Worm (Caenorhabditis elegans) whole organism, late embryonic: Measurements from ENCODE around the gene R05D8.7.
A peak's percentile ranks its signal among the peaks of the same experiment; 100 is the strongest.

ENCODE experiments used
- C08G9.2 ChIP-seq: sonication (generic microtip); optimal IDR thresholded peaks from 2 replicates; lab custom pipeline; 2016; ENCODE audit warnings: mild to moderate bottlenecking, missing genetic modification characterization, moderate library complexity, missing compliant biosample characterization
- F13H6.1 ChIP-seq: sonication (generic microtip); optimal IDR thresholded peaks from 2 replicates; lab custom pipeline; 2016; ENCODE audit warnings: missing genetic modification characterization, missing compliant biosample characterization
- T23F11.4 ChIP-seq: fragments of 200-800 bp; sonication (Bioruptor generic); optimal IDR thresholded peaks from 2 replicates; lab custom pipeline; 2018; ENCODE audit warnings: mild to moderate bottlenecking, missing genetic modification characterization, missing compliant biosample characterization
- Y22D7AL.16 ChIP-seq: sonication (generic microtip); optimal IDR thresholded peaks from 2 replicates; lab custom pipeline; 2016; ENCODE audit warnings: missing genetic modification characterization, missing compliant biosample characterization
- ahr-1 ChIP-seq: sonication (generic microtip); optimal IDR thresholded peaks from 2 replicates; lab custom pipeline; 2016; ENCODE audit warnings: missing genetic modification characterization, missing compliant biosample characterization
- ceh-14 ChIP-seq: sonication (generic microtip); optimal IDR thresholded peaks from 2 replicates; lab custom pipeline; 2016; ENCODE audit warnings: missing genotype, missing genetic modification characterization, missing compliant biosample characterization
- ceh-18 ChIP-seq: sonication (generic microtip); optimal IDR thresholded peaks from 2 replicates; lab custom pipeline; 2016; ENCODE audit warnings: missing genetic modification characterization, missing compliant biosample characterization
- ceh-19 ChIP-seq: fragments of 200-800 bp; sonication (Bioruptor generic); optimal IDR thresholded peaks from 2 replicates; lab custom pipeline; 2018; ENCODE audit warnings: mild to moderate bottlenecking, missing genetic modification characterization, missing compliant biosample characterization
- ceh-30 ChIP-seq: fragments of 150-350 bp; optimal IDR thresholded peaks from 2 replicates; lab custom pipeline; 2014; ENCODE audit warnings: missing biosample characterization, missing genetic modification characterization
- ceh-31 ChIP-seq: sonication (generic microtip); optimal IDR thresholded peaks from 2 replicates; lab custom pipeline; 2016; ENCODE audit warnings: missing genetic modification characterization, missing compliant biosample characterization
- ceh-34 ChIP-seq: sonication (generic microtip); optimal IDR thresholded peaks from 2 replicates; lab custom pipeline; 2016; ENCODE audit warnings: mild to moderate bottlenecking, missing genetic modification characterization, missing compliant biosample characterization
- ceh-6 ChIP-seq: fragments of 200-800 bp; sonication (Bioruptor generic); optimal IDR thresholded peaks from 2 replicates; lab custom pipeline; 2018; ENCODE audit warnings: mild to moderate bottlenecking, missing genetic modification characterization, missing compliant biosample characterization
- ceh-9 ChIP-seq: sonication (generic microtip); optimal IDR thresholded peaks from 2 replicates; lab custom pipeline; 2016; ENCODE audit warnings: mild to moderate bottlenecking, missing genetic modification characterization, inconsistent platforms, missing compliant biosample characterization
- dmd-4 ChIP-seq: sonication (generic microtip); optimal IDR thresholded peaks from 2 replicates; lab custom pipeline; 2016; ENCODE audit warnings: borderline replicate concordance, missing genetic modification characterization, missing compliant biosample characterization
- dve-1 ChIP-seq: sonication (generic microtip); optimal IDR thresholded peaks from 2 replicates; lab custom pipeline; 2017; ENCODE audit warnings: antibody characterized with exemption, mild to moderate bottlenecking, missing genetic modification characterization, missing compliant biosample characterization
- elt-2 ChIP-seq: sonication (generic microtip); optimal IDR thresholded peaks from 2 replicates; lab custom pipeline; 2016; ENCODE audit warnings: missing genetic modification reagents, missing genetic modification characterization, missing compliant biosample characterization
- eyg-1 ChIP-seq: sonication (generic microtip); optimal IDR thresholded peaks from 2 replicates; lab custom pipeline; 2016; ENCODE audit warnings: missing genotype, missing genetic modification characterization, missing compliant biosample characterization
- fax-1 ChIP-seq: sonication (generic microtip); optimal IDR thresholded peaks from 2 replicates; lab custom pipeline; 2016; ENCODE audit warnings: missing genotype, missing genetic modification characterization, missing compliant biosample characterization
- fkh-10 ChIP-seq: fragments of 150-350 bp; optimal IDR thresholded peaks from 2 replicates; lab custom pipeline; 2014; ENCODE audit warnings: missing biosample characterization, missing genetic modification reagents, missing genetic modification characterization
- gmeb-2 ChIP-seq: sonication (generic microtip); optimal IDR thresholded peaks from 2 replicates; lab custom pipeline; 2016; ENCODE audit warnings: missing genetic modification characterization, inconsistent platforms, missing compliant biosample characterization
- hlh-13 ChIP-seq: fragments of 200-800 bp; sonication (Bioruptor generic); optimal IDR thresholded peaks from 2 replicates; lab custom pipeline; 2018; ENCODE audit warnings: mild to moderate bottlenecking, missing genetic modification characterization, missing compliant biosample characterization
- hlh-6 ChIP-seq: sonication (generic microtip); optimal IDR thresholded peaks from 2 replicates; lab custom pipeline; 2016; ENCODE audit warnings: missing genotype, missing genetic modification characterization, missing compliant biosample characterization
- lin-11 ChIP-seq: fragments of 200-800 bp; sonication (Bioruptor generic); optimal IDR thresholded peaks from 2 replicates; lab custom pipeline; 2018; ENCODE audit warnings: mild to moderate bottlenecking, missing genetic modification characterization, missing compliant biosample characterization
- nhr-11 ChIP-seq: fragments of 150-350 bp; optimal IDR thresholded peaks from 2 replicates; lab custom pipeline; 2014; ENCODE audit warnings: missing biosample characterization, missing genetic modification characterization
- npax-4 ChIP-seq: sonication (generic microtip); optimal IDR thresholded peaks from 2 replicates; lab custom pipeline; 2016; ENCODE audit warnings: missing genetic modification characterization, missing compliant biosample characterization
- pag-3 ChIP-seq: sonication (generic microtip); optimal IDR thresholded peaks from 2 replicates; lab custom pipeline; 2016; ENCODE audit warnings: missing compliant biosample characterization, missing genetic modification characterization, borderline replicate concordance
- pat-9 ChIP-seq: fragments of 200-800 bp; sonication (Bioruptor generic); optimal IDR thresholded peaks from 2 replicates; lab custom pipeline; 2018; ENCODE audit warnings: mild to moderate bottlenecking, missing genetic modification characterization, moderate library complexity, missing compliant biosample characterization
- pax-1 ChIP-seq: fragments of 150-350 bp; optimal IDR thresholded peaks from 2 replicates; lab custom pipeline; 2014; ENCODE audit warnings: missing biosample characterization, missing genetic modification characterization
- pha-2 ChIP-seq: sonication (generic microtip); optimal IDR thresholded peaks from 2 replicates; lab custom pipeline; 2017; ENCODE audit warnings: mild to moderate bottlenecking, missing genetic modification characterization, missing compliant biosample characterization
- pqm-1 ChIP-seq: sonication (generic microtip); optimal IDR thresholded peaks from 2 replicates; lab custom pipeline; 2016; ENCODE audit warnings: missing genetic modification characterization, missing compliant biosample characterization
- rnt-1 ChIP-seq: sonication (generic microtip); optimal IDR thresholded peaks from 2 replicates; lab custom pipeline; 2016; ENCODE audit warnings: missing genetic modification characterization, missing compliant biosample characterization
- sdc-2 ChIP-seq: sonication (generic microtip); optimal IDR thresholded peaks from 2 replicates; lab custom pipeline; 2016; ENCODE audit warnings: missing genotype, missing genetic modification characterization, missing compliant biosample characterization
- sox-2 ChIP-seq: fragments of 200-800 bp; sonication (Bioruptor generic); IDR thresholded peaks from 2 replicates; pipeline ENCODE4 v1.3.6; 2022; ENCODE audit warnings: missing genetic modification reagents, missing genetic modification characterization, missing compliant biosample characterization
- syd-9 ChIP-seq: sonication (generic microtip); optimal IDR thresholded peaks from 2 replicates; lab custom pipeline; 2016; ENCODE audit warnings: mild to moderate bottlenecking, missing genetic modification characterization, moderate library complexity, missing compliant biosample characterization
- tbx-2 ChIP-seq: sonication (generic microtip); optimal IDR thresholded peaks from 2 replicates; lab custom pipeline; 2016; ENCODE audit warnings: missing genetic modification characterization, missing compliant biosample characterization
- unc-86 ChIP-seq: sonication (generic microtip); optimal IDR thresholded peaks from 2 replicates; lab custom pipeline; 2016; ENCODE audit warnings: missing genetic modification characterization, missing compliant biosample characterization
- ztf-16 ChIP-seq: sonication (generic microtip); optimal IDR thresholded peaks from 2 replicates; lab custom pipeline; 2017; ENCODE audit warnings: missing genetic modification characterization, missing compliant biosample characterization

R05D8.7 gene

ce11 chrV:2801955-2802354, 38.9 kb upstream of the R05D8.7 start:
- TF ChIP-seq pqm-1 (no peak), nhr-11 (tag; lab: Kevin White, UChicago) (no peak), ztf-16 (tag; lab: Kevin White, UChicago) (no peak), syd-9 (tag; lab: Kevin White, UChicago) (no peak), pag-3 (no peak), pha-2 (tag; lab: Kevin White, UChicago) (no peak), ceh-18 (no peak), ceh-6 (GFP tag; lab: Kevin White, UChicago) (no peak), T23F11.4 (no peak), rnt-1 (tag; lab: Kevin White, UChicago) (no peak), Y22D7AL.16 (tag; lab: Kevin White, UChicago) (no peak), ceh-31 (tag; lab: Kevin White, UChicago) (no peak), lin-11 (no peak), pat-9 (tag; lab: Kevin White, UChicago) (no peak), hlh-13 (GFP tag; lab: Kevin White, UChicago) (no peak), npax-4 (no peak), F13H6.1 (tag; lab: Kevin White, UChicago) (no peak), ceh-19 (GFP tag; lab: Kevin White, UChicago) (no peak), sdc-2 (tag; lab: Kevin White, UChicago) (no peak), gmeb-2 (tag; lab: Kevin White, UChicago) (no peak)

ce11 chrV:2800676-2801075, 37.7 kb upstream of the R05D8.7 start:
- TF ChIP-seq sox-2 (GFP tag; lab: Robert Waterston, UW) (no peak), fkh-10 (GFP tag; lab: Kevin White, UChicago) (no peak), hlh-6 (peak; percentile 7), ceh-30 (tag; lab: Kevin White, UChicago) (no peak)

ce11 chrV:2799172-2799869, 36.3 kb upstream of the R05D8.7 start:
- TF ChIP-seq lin-11 (no peak), dmd-4 (tag; lab: Kevin White, UChicago) (no peak), C08G9.2 (tag; lab: Kevin White, UChicago) (no peak), dve-1 (tag; lab: Kevin White, UChicago) (no peak)

ce11 chrV:2795998-2796397, 33.0 kb upstream of the R05D8.7 start, which contains the start of gene F54E2.2:
Gene F54E2.2, plus strand, starts transcription at chrV:2796298.
- TF ChIP-seq ceh-34 (tag; lab: Kevin White, UChicago) (no peak), ceh-9 (tag; lab: Kevin White, UChicago) (no peak), fax-1 (tag; lab: Kevin White, UChicago) (no peak), ahr-1 (tag; lab: Kevin White, UChicago) (no peak), fkh-10 (GFP tag; lab: Kevin White, UChicago) (no peak), ceh-14 (tag; lab: Kevin White, UChicago) (no peak)

ce11 chrV:2792958-2793357, 29.9 kb upstream of the R05D8.7 start:
- TF ChIP-seq gmeb-2 (tag; lab: Kevin White, UChicago) = no peak
- TF ChIP-seq pag-3 = no peak
- no peak for TF ChIP-seq ceh-14 (tag; lab: Kevin White, UChicago)

ce11 chrV:2780786-2781185, 17.8 kb upstream of the R05D8.7 start, which contains the start of gene R05D8.11:
Gene R05D8.11, minus strand, starts transcription at chrV:2780886.
- TF ChIP-seq ceh-30 (tag; lab: Kevin White, UChicago) (no peak), pax-1 (tag; lab: Kevin White, UChicago) (no peak), dmd-4 (tag; lab: Kevin White, UChicago) (no peak), hlh-13 (GFP tag; lab: Kevin White, UChicago) (no peak), ceh-14 (tag; lab: Kevin White, UChicago) (no peak), T23F11.4 (no peak), eyg-1 (tag; lab: Kevin White, UChicago) (no peak), unc-86 (no peak), ceh-31 (tag; lab: Kevin White, UChicago) (no peak), elt-2 (tag; lab: Kevin White, UChicago) (no peak), tbx-2 (tag; lab: Kevin White, UChicago) (no peak), lin-11 (no peak)
